Fruit fly (Drosophila melanogaster) whole organism, embryonic: Measurements from ENCODE around the gene CG31288.
A peak's percentile ranks its signal among the peaks of the same experiment; 100 is the strongest.

Experiments
- Atf6 ChIP-seq: fragments of 200-800 bp; sonication (Bioruptor generic); IDR thresholded peaks from 2 replicates; pipeline ENCODE4 v1.3.6; 2022; ENCODE audit warnings: missing biosample characterization, missing genetic modification characterization
- B-H1 ChIP-seq: fragments of 200-800 bp; sonication (Bioruptor generic); IDR thresholded peaks from 3 replicates; pipeline ENCODE4 v1.3.6; 2022; ENCODE audit warnings: missing biosample characterization, missing genetic modification characterization
- CG10462 ChIP-seq: fragments of 200-800 bp; sonication (Bioruptor generic); optimal IDR thresholded peaks from 2 replicates; lab custom pipeline; 2016; ENCODE audit warnings: missing biosample characterization, missing genetic modification characterization
- CG11723 ChIP-seq: fragments of 200-800 bp; sonication (Bioruptor generic); optimal IDR thresholded peaks from 2 replicates; lab custom pipeline; 2017; ENCODE audit warnings: missing biosample characterization, mild to moderate bottlenecking, missing genetic modification characterization
- CG1233 ChIP-seq: fragments of 200-800 bp; sonication (Bioruptor generic); optimal IDR thresholded peaks from 4 replicates; lab custom pipeline; 2018; ENCODE audit warnings: missing biosample characterization, mild to moderate bottlenecking, missing genetic modification characterization
- CG12391 ChIP-seq: fragments of 200-800 bp; sonication (Bioruptor generic); optimal IDR thresholded peaks from 3 replicates; lab custom pipeline; 2018; ENCODE audit warnings: missing biosample characterization, mild to moderate bottlenecking, missing genetic modification characterization, moderate library complexity
- CG12769 ChIP-seq: fragments of 200-800 bp; sonication (Bioruptor generic); optimal IDR thresholded peaks from 2 replicates; lab custom pipeline; 2019; ENCODE audit warnings: missing biosample characterization, mild to moderate bottlenecking, missing genetic modification characterization, moderate library complexity
- CG13624 ChIP-seq: fragments of 200-800 bp; sonication (Bioruptor generic); optimal IDR thresholded peaks from 2 replicates; lab custom pipeline; 2016; ENCODE audit warnings: missing biosample characterization, missing genetic modification characterization
- CG14441 ChIP-seq: fragments of 200-800 bp; sonication (Bioruptor generic); IDR thresholded peaks from 2 replicates; pipeline ENCODE4 v1.3.6; 2022; ENCODE audit warnings: missing biosample characterization, missing genetic modification characterization
- CG18476 ChIP-seq: fragments of 200-800 bp; sonication (Bioruptor generic); optimal IDR thresholded peaks from 2 replicates; lab custom pipeline; 2016; ENCODE audit warnings: missing biosample characterization, mild to moderate bottlenecking, missing genetic modification characterization
- CG34376 ChIP-seq: fragments of 200-800 bp; sonication (Bioruptor generic); optimal IDR thresholded peaks from 2 replicates; lab custom pipeline; 2018; ENCODE audit warnings: missing biosample characterization, mild to moderate bottlenecking, missing genetic modification characterization
- CG3726 ChIP-seq: fragments of 200-800 bp; sonication (Bioruptor generic); IDR thresholded peaks from 3 replicates; pipeline ENCODE4, ENCODE4 v1.3.6; 2022; ENCODE audit warnings: missing biosample characterization, missing genetic modification characterization
- CG7745 ChIP-seq: fragments of 200-800 bp; sonication (Bioruptor generic); optimal IDR thresholded peaks from 2 replicates; lab custom pipeline; 2018; ENCODE audit warnings: missing biosample characterization, mild to moderate bottlenecking, missing genetic modification characterization, moderate library complexity
- CTCF ChIP-seq: fragments of 200-800 bp; sonication (Bioruptor generic); optimal IDR thresholded peaks from 2 replicates; lab custom pipeline; 2017; ENCODE audit warnings: missing biosample characterization, mild to moderate bottlenecking, missing genetic modification characterization, moderate library complexity
- CrebB ChIP-seq: fragments of 200-800 bp; sonication (Bioruptor generic); optimal IDR thresholded peaks from 3 replicates; lab custom pipeline; 2018; ENCODE audit warnings: missing biosample characterization, mild to moderate bottlenecking, missing genetic modification characterization
- D ChIP-seq, 2 experiments: fragments of 200-800 bp in 1 of 2; fragments of >200 bp in 1 of 2; sonication (Bioruptor generic) in 1 of 2; optimal IDR thresholded peaks; 2 replicates in 1 of 2; 3 replicates in 1 of 2; lab custom pipeline; 2017; ENCODE audit warnings: mild to moderate bottlenecking in 1 of 2, missing biosample characterization in 1 of 2, missing genetic modification characterization in 1 of 2, missing genetic modification reagents in 1 of 2
- GATAe ChIP-seq: fragments of 200-800 bp; sonication (Bioruptor generic); conservative IDR thresholded peaks from 2 replicates; pipeline ENCODE4 v1.3.6; 2022; ENCODE audit warnings: missing biosample characterization, missing genetic modification characterization
- HLH3B ChIP-seq: fragments of 200-800 bp; sonication (Bioruptor generic); IDR thresholded peaks from 2 replicates; pipeline ENCODE4 v1.3.6; 2022; ENCODE audit warnings: missing biosample characterization, missing genetic modification characterization
- Hr78 ChIP-seq, 2 experiments: fragments of 200-800 bp in 1 of 2; fragments of >200 bp in 1 of 2; sonication (Bioruptor generic) in 1 of 2; optimal IDR thresholded peaks; 2 replicates each; lab custom pipeline; 2017 to 2019; ENCODE audit warnings: missing biosample characterization in 2 of 2, missing genetic modification characterization in 2 of 2, mild to moderate bottlenecking in 1 of 2, moderate library complexity in 1 of 2
- Jarid2 ChIP-seq: fragments of 200-800 bp; sonication (Bioruptor generic); optimal IDR thresholded peaks from 3 replicates; lab custom pipeline; 2017; ENCODE audit warnings: mild to moderate bottlenecking, missing biosample characterization, missing genetic modification reagents, missing genetic modification characterization
- Lpt ChIP-seq: fragments of >200 bp; optimal IDR thresholded peaks from 2 replicates; lab custom pipeline; 2018; ENCODE audit warnings: missing biosample characterization, missing genetic modification characterization
- MTF-1 ChIP-seq: fragments of 200-800 bp; sonication (Bioruptor generic); optimal IDR thresholded peaks from 2 replicates; lab custom pipeline; 2018; ENCODE audit warnings: missing biosample characterization, mild to moderate bottlenecking, missing genetic modification characterization, borderline replicate concordance
- Meics ChIP-seq: fragments of 200-800 bp; sonication (Bioruptor generic); optimal IDR thresholded peaks from 2 replicates; lab custom pipeline; 2017; ENCODE audit warnings: missing biosample characterization, mild to moderate bottlenecking, missing genetic modification characterization
- Neu2 ChIP-seq: fragments of 200-800 bp; sonication (Bioruptor generic); optimal IDR thresholded peaks from 3 replicates; lab custom pipeline; 2016; ENCODE audit warnings: missing biosample characterization, missing genetic modification characterization, borderline replicate concordance
- Opbp ChIP-seq: fragments of 200-800 bp; sonication (Bioruptor generic); IDR thresholded peaks from 3 replicates; pipeline ENCODE4 v1.3.6; 2022; ENCODE audit warnings: missing biosample characterization, missing genetic modification characterization; ENCODE audit not compliant: partially characterized antibody
- Vsx1 ChIP-seq: fragments of 200-800 bp; sonication (Bioruptor generic); optimal IDR thresholded peaks from 2 replicates; lab custom pipeline; 2017; ENCODE audit warnings: missing biosample characterization, mild to moderate bottlenecking, missing genetic modification characterization, missing genetic modification reagents
- bcd ChIP-seq: fragments of 200-800 bp; sonication (Bioruptor generic); optimal IDR thresholded peaks from 2 replicates; lab custom pipeline; 2017; ENCODE audit warnings: missing biosample characterization, mild to moderate bottlenecking, missing genetic modification characterization
- chinmo ChIP-seq: fragments of 200-800 bp; sonication (Bioruptor generic); IDR thresholded peaks from 4 replicates; pipeline ENCODE4 v1.3.6; 2022; ENCODE audit warnings: missing biosample characterization, missing genetic modification characterization; ENCODE audit not compliant: partially characterized antibody
- dimm ChIP-seq: fragments of 200-800 bp; sonication (Bioruptor generic); IDR thresholded peaks from 2 replicates; pipeline ENCODE4 v1.3.6; 2022; ENCODE audit warnings: missing biosample characterization, missing genetic modification characterization
- exex ChIP-seq: fragments of 200-800 bp; sonication (Bioruptor generic); optimal IDR thresholded peaks from 4 replicates; lab custom pipeline; 2018; ENCODE audit warnings: missing biosample characterization, mild to moderate bottlenecking, missing genetic modification characterization, moderate library complexity
- gem ChIP-seq: fragments of 200-800 bp; sonication (Bioruptor generic); optimal IDR thresholded peaks from 2 replicates; lab custom pipeline; 2019; ENCODE audit warnings: missing biosample characterization, mild to moderate bottlenecking, missing genetic modification characterization, moderate library complexity
- gfzf ChIP-seq: fragments of 200-800 bp; sonication (Bioruptor generic); optimal IDR thresholded peaks from 2 replicates; lab custom pipeline; 2016; ENCODE audit warnings: missing biosample characterization, mild to moderate bottlenecking, missing genetic modification characterization, moderate library complexity
- grn ChIP-seq: fragments of 200-800 bp; sonication (Bioruptor generic); optimal IDR thresholded peaks from 3 replicates; lab custom pipeline; 2017; ENCODE audit warnings: missing biosample characterization, missing genetic modification characterization
- gt ChIP-seq: fragments of 200-800 bp; sonication (Bioruptor generic); IDR thresholded peaks from 2 replicates; pipeline ENCODE4 v1.3.6; 2022; ENCODE audit warnings: missing biosample characterization, missing genetic modification characterization
- her ChIP-seq: fragments of 200-800 bp; sonication (Bioruptor generic); optimal IDR thresholded peaks from 2 replicates; lab custom pipeline; 2016; ENCODE audit warnings: missing biosample characterization, missing genetic modification characterization
- lab ChIP-seq: fragments of 200-800 bp; sonication (Bioruptor generic); optimal IDR thresholded peaks from 3 replicates; lab custom pipeline; 2017; ENCODE audit warnings: missing biosample characterization, missing genetic modification characterization, mild to moderate bottlenecking, moderate library complexity, missing genetic modification reagents
- mirr ChIP-seq: fragments of 200-800 bp; sonication (Bioruptor generic); optimal IDR thresholded peaks from 3 replicates; lab custom pipeline; 2018; ENCODE audit warnings: missing biosample characterization, mild to moderate bottlenecking, missing genetic modification characterization
- oc ChIP-seq: fragments of 200-800 bp; sonication (Bioruptor generic); optimal IDR thresholded peaks from 2 replicates; lab custom pipeline; 2018; ENCODE audit warnings: missing biosample characterization, mild to moderate bottlenecking, missing genetic modification characterization, moderate library complexity
- pita ChIP-seq: fragments of 200-800 bp; sonication (Bioruptor generic); optimal IDR thresholded peaks from 2 replicates; lab custom pipeline; 2017; ENCODE audit warnings: missing biosample characterization, mild to moderate bottlenecking, missing genetic modification characterization
- sd ChIP-seq: fragments of 200-800 bp; sonication (Bioruptor generic); optimal IDR thresholded peaks from 3 replicates; lab custom pipeline; 2018; ENCODE audit warnings: missing biosample characterization, mild to moderate bottlenecking, missing genetic modification characterization, moderate library complexity
- slou ChIP-seq: fragments of 200-800 bp; sonication (Bioruptor generic); optimal IDR thresholded peaks from 3 replicates; lab custom pipeline; 2016; ENCODE audit warnings: missing biosample characterization, missing genetic modification characterization
- sqz ChIP-seq: fragments of 200-800 bp; sonication (Bioruptor generic); optimal IDR thresholded peaks from 3 replicates; lab custom pipeline; 2018; ENCODE audit warnings: missing biosample characterization, mild to moderate bottlenecking, missing genetic modification characterization
- sug ChIP-seq: fragments of 200-800 bp; optimal IDR thresholded peaks from 2 replicates; lab custom pipeline; 2019; ENCODE audit warnings: missing biosample characterization, mild to moderate bottlenecking, missing genetic modification characterization, moderate library complexity
- ttk ChIP-seq: fragments of 200-800 bp; sonication (Bioruptor generic); IDR thresholded peaks from 2 replicates; pipeline ENCODE4 v2.1.2; 2022; ENCODE audit warnings: missing biosample characterization, missing genetic modification characterization
- unc-4 ChIP-seq: fragments of 200-800 bp; sonication (Bioruptor generic); IDR thresholded peaks from 2 replicates; pipeline ENCODE4 v1.3.6; 2022; ENCODE audit warnings: missing biosample characterization, missing genetic modification characterization; ENCODE audit not compliant: partially characterized antibody

The CG31288 gene

dm6 chr3R:25312583-25312982, 13.2 kb upstream of the CG31288 start (continued):
- peak; percentile 3 for TF ChIP-seq bcd (GFP tag; lab: Kevin White, UChicago)
- TF ChIP-seq lab (GFP tag; lab: Kevin White, UChicago) = peak; percentile 26
- peak; percentile 11 for TF ChIP-seq CG1233
- TF ChIP-seq CG13624 (GFP tag; lab: Kevin White, UChicago) = no peak
- TF ChIP-seq CG11723 (GFP tag; lab: Kevin White, UChicago) = no peak

DNA sequence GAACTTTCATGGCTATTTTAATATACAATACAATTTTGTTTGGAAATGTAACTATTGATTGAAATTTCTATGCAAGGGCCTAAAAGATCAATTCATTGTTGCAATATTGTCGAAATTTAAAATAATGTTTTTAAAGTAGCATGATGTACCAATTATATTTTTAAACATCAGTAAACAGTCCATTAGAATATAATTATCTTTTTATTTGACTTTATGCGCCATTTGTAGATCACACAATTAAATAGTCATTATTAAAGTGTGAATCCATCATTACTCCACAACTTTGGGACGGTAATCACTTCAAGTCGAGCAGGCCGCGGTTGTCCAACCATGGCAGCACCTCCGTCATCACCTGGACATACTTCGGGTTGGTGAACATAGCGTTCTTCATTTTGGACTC, 11.5 kb upstream of the CG31288 start, which contains the start of gene CG31099:
CG31099 (minus strand) TSS at position 101 of the 400 bp plus-strand sequence.
- TF ChIP-seq CG12391 (no peak), Opbp (GFP tag; lab: Robert Waterston, UW) (no peak), gt (GFP tag; lab: Robert Waterston, UW) (no peak), CG7745 (tag; lab: Kevin White, UChicago) (no peak), unc-4 (GFP tag; lab: Robert Waterston, UW) (no peak), ttk (no peak), CG1233 (no peak), Neu2 (GFP tag; lab: Kevin White, UChicago) (no peak), gem (tag; lab: Kevin White, UChicago) (no peak), B-H1 (GFP tag; lab: Robert Waterston, UW) (no peak), Lpt (GFP tag; lab: Kevin White, UChicago) (no peak), Hr78 (GFP tag; optimal IDR thresholded peaks at IDR 0.05; lab: Kevin White, UChicago) (no peak), D (optimal IDR thresholded peaks at IDR 0.05; lab: Kevin White, UChicago) (no peak), D (GFP tag; optimal IDR thresholded peaks at IDR 0.05; lab: Kevin White, UChicago) (no peak), pita (no peak)
- TF ChIP-seq, all 482 proteins: peak for 0

DNA sequence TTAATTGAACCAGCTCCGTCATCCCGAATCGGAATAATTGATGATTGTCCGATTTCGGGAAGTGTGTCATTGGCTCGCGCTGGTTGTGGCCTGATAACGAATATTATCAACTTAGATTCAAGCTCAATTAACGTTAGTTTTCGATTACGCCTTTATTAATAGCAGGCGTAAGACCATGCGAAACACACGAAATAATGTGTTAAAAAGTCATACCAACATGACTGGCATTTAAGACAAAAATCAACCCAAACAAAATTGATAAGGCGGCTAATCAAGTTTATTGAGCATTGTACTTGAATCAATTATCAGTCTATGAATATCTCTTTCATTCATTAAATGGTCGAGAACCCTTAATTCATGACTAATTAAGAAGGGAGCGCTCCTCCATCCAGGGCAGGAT, 9.8 kb upstream of the CG31288 start:
- TF ChIP-seq Vsx1 (GFP tag; lab: Kevin White, UChicago) = peak; percentile 33
- TF ChIP-seq CG34376 (GFP tag; lab: Kevin White, UChicago) = peak; percentile 7
- TF ChIP-seq sd (tag; lab: Kevin White, UChicago) = peak; percentile 3
- TF ChIP-seq GATAe (GFP tag; lab: Robert Waterston, UW) = 0 out of 2 replicates have a peak, but pooled peaks have one; percentile 21
- TF ChIP-seq lab (GFP tag; lab: Kevin White, UChicago) = peak; percentile 53
- TF ChIP-seq HLH3B (GFP tag; lab: Robert Waterston, UW) = no peak
- TF ChIP-seq sug = peak; percentile 69
- TF ChIP-seq CG12769 = peak; percentile 19
- TF ChIP-seq CTCF (GFP tag; lab: Kevin White, UChicago) = no peak
- peak; percentile 97 for TF ChIP-seq exex (tag; lab: Kevin White, UChicago)
- TF ChIP-seq Meics (GFP tag; lab: Kevin White, UChicago) = no peak
- TF ChIP-seq mirr (GFP tag; lab: Kevin White, UChicago) = peak; percentile 64
- TF ChIP-seq grn (GFP tag; lab: Kevin White, UChicago) = peak; percentile 38

- TF ChIP-seq sqz (no peak), gfzf (no peak), slou (GFP tag; lab: Kevin White, UChicago) (no peak), CG3726 (GFP tag; lab: Robert Waterston, UW) (no peak), Neu2 (GFP tag; lab: Kevin White, UChicago) (no peak), Jarid2 (GFP tag; lab: Kevin White, UChicago) (peak; percentile 46), CrebB (tag; lab: Kevin White, UChicago) (no peak), MTF-1 (GFP tag; lab: Kevin White, UChicago) (no peak), CG10462 (GFP tag; lab: Kevin White, UChicago) (no peak), CG14441 (no peak), oc (no peak), dimm (GFP tag; lab: Robert Waterston, UW) (no peak), mirr (GFP tag; lab: Kevin White, UChicago) (peak; percentile 73), sd (tag; lab: Kevin White, UChicago) (peak; percentile 43), HLH3B (GFP tag; lab: Robert Waterston, UW) (no peak), chinmo (GFP tag; lab: Robert Waterston, UW) (peak; percentile 87; the same call in 2 of the 4 replicates), Atf6 (GFP tag; lab: Robert Waterston, UW) (no peak), her (GFP tag; lab: Kevin White, UChicago) (no peak), CG18476 (GFP tag; lab: Kevin White, UChicago) (no peak), lab (GFP tag; lab: Kevin White, UChicago) (peak; percentile 2)
These were observed 8.9 kb upstream of the CG31288 start, which contains the start of gene CG10550 for dm6 chr3R:25308228-25308627. Gene CG10550, minus strand, starts transcription at chr3R:25308391.
